Worm (Caenorhabditis elegans): ENCODE data around the gene T27E4.1.

T27E4.1 gene

ce11 chrV:9108219-9108618, 16.1 kb downstream of the T27E4.1 start, which contains the start of gene F21C10.18:
Gene F21C10.18, plus strand, starts transcription at chrV:9108519.
- no peak for TF ChIP-seq fkh-3 (tag; optimal IDR thresholded peaks at IDR 0.05)
- no peak for TF ChIP-seq ztf-18 (tag; optimal IDR thresholded peaks at IDR 0.05)
- TF ChIP-seq ceh-79 (tag; optimal IDR thresholded peaks at IDR 0.05) = no peak
- no peak for TF ChIP-seq mxl-1 (tag; optimal IDR thresholded peaks at IDR 0.05)
- no peak for TF ChIP-seq hmg-1.2 (GFP tag; IDR thresholded peaks at IDR 0.05)
- TF ChIP-seq K11D2.4 (GFP tag; IDR thresholded peaks at IDR 0.05) = no peak
- no peak for TF ChIP-seq C06A6.2 (GFP tag; conservative IDR thresholded peaks at IDR 0.05)
- TF ChIP-seq lin-40 (tag; optimal IDR thresholded peaks at IDR 0.05) = no peak
- TF ChIP-seq cebp-2 (GFP tag; IDR thresholded peaks at IDR 0.05) = no peak
- no peak for TF ChIP-seq F23B12.7 (tag; optimal IDR thresholded peaks at IDR 0.05; ENCODE audit: insufficient read depth)

ce11 chrV:9109281-9109680, 17.1 kb downstream of the T27E4.1 start, which contains the start of gene pqn-31:
Gene pqn-31, plus strand, starts transcription at chrV:9109581.
- TF ChIP-seq chd-7 (tag; optimal IDR thresholded peaks at IDR 0.05) (no peak), ztf-26 (tag; optimal IDR thresholded peaks at IDR 0.05) (no peak), hsf-1 (GFP tag; IDR thresholded peaks at IDR 0.05) (no peak), ceh-91 (GFP tag; IDR thresholded peaks at IDR 0.05) (no peak), zfh-2 (GFP tag; conservative IDR thresholded peaks at IDR 0.05) (no peak), C17E4.6 (GFP tag; IDR thresholded peaks at IDR 0.05) (no peak), lin-26 (GFP tag; IDR thresholded peaks at IDR 0.05) (no peak), hlh-26 (GFP tag; conservative IDR thresholded peaks at IDR 0.05) (no peak), cebp-1 (GFP tag; IDR thresholded peaks at IDR 0.05) (no peak), cebp-1 (tag; optimal IDR thresholded peaks at IDR 0.05) (no peak), ZK185.1 (tag; optimal IDR thresholded peaks at IDR 0.05; ENCODE audit: poor library complexity, severe bottlenecking) (no peak), B0035.1 (tag; optimal IDR thresholded peaks at IDR 0.05) (no peak), K12H6.12 (tag; optimal IDR thresholded peaks at IDR 0.05) (no peak), ccch-3 (GFP tag; optimal IDR thresholded peaks at IDR 0.05) (no peak), rpc-1 (optimal IDR thresholded peaks at IDR 0.05) (no peak), rpc-1 (tag; optimal IDR thresholded peaks at IDR 0.05) (no peak), F52B5.7 (tag; optimal IDR thresholded peaks at IDR 0.05) (no peak), snpc-4 (GFP tag; optimal IDR thresholded peaks at IDR 0.05) (no peak), snpc-4 (tag; optimal IDR thresholded peaks at IDR 0.05) (no peak)

ce11 chrV:9111957-9112356, 19.8 kb downstream of the T27E4.1 start:
- TF ChIP-seq repo-1 (tag; optimal IDR thresholded peaks at IDR 0.05) = no peak
- TF ChIP-seq madf-8 (GFP tag; conservative IDR thresholded peaks at IDR 0.05) = no peak
- TF ChIP-seq madf-3 (GFP tag; IDR thresholded peaks at IDR 0.05) = no peak
- TF ChIP-seq unc-130 (GFP tag; optimal IDR thresholded peaks at IDR 0.05) = no peak
- TF ChIP-seq xnd-1 (tag; optimal IDR thresholded peaks at IDR 0.05) = no peak
- no peak for TF ChIP-seq K12H6.12 (tag; optimal IDR thresholded peaks at IDR 0.05)
- TF ChIP-seq chd-7 (tag; optimal IDR thresholded peaks at IDR 0.05) = no peak
- TF ChIP-seq cebp-1 (GFP tag; IDR thresholded peaks at IDR 0.05) = no peak
- no peak for TF ChIP-seq cebp-1 (tag; optimal IDR thresholded peaks at IDR 0.05)
- no peak for TF ChIP-seq ztf-26 (tag; optimal IDR thresholded peaks at IDR 0.05)

ce11 chrV:9112467-9112866, 20.3 kb downstream of the T27E4.1 start, which contains the start of gene F21C10.7:
Gene F21C10.7, plus strand, starts transcription at chrV:9112767.
- TF ChIP-seq F55B11.4 (tag; optimal IDR thresholded peaks at IDR 0.05; ENCODE audit: borderline replicate concordance, insufficient read depth) = no peak
- TF ChIP-seq ceh-58 (GFP tag; IDR thresholded peaks at IDR 0.05) = no peak
- no peak for TF ChIP-seq K11D2.4 (GFP tag; IDR thresholded peaks at IDR 0.05)
- no peak for TF ChIP-seq Y53G8AR.9 (GFP tag; conservative IDR thresholded peaks at IDR 0.05)
- TF ChIP-seq bed-2 (GFP tag; IDR thresholded peaks at IDR 0.05) = no peak
- no peak for TF ChIP-seq ceh-79 (tag; optimal IDR thresholded peaks at IDR 0.05)
- TF ChIP-seq T07F8.4 (tag; optimal IDR thresholded peaks at IDR 0.05) = no peak
- no peak for TF ChIP-seq nhr-80 (tag; optimal IDR thresholded peaks at IDR 0.05)
- TF ChIP-seq T26A5.8 (tag; optimal IDR thresholded peaks at IDR 0.05) = no peak
- no peak for TF ChIP-seq nfya-2 (GFP tag; IDR thresholded peaks at IDR 0.05)
- no peak for TF ChIP-seq madf-10 (tag; optimal IDR thresholded peaks at IDR 0.05)
- no peak for TF ChIP-seq hmg-1.2 (GFP tag; IDR thresholded peaks at IDR 0.05)
- TF ChIP-seq sdz-38 (tag; optimal IDR thresholded peaks at IDR 0.05) = no peak
- TF ChIP-seq nhr-179 (tag; optimal IDR thresholded peaks at IDR 0.05) = no peak
- TF ChIP-seq hrde-1 (tag; optimal IDR thresholded peaks at IDR 0.05; ENCODE audit: borderline replicate concordance) = no peak
- TF ChIP-seq tlf-1 (GFP tag; optimal IDR thresholded peaks at IDR 0.05) = no peak

Measured in whole organism, young adult.